Worm (Caenorhabditis elegans) whole organism, young adult: ENCODE data around the gene C06H2.7.

Source experiments
- B0035.1 ChIP-seq: sonication (generic microtip); optimal IDR thresholded peaks from 2 replicates; lab custom pipeline; 2016; ENCODE audit warnings: missing genetic modification characterization, mild to moderate bottlenecking, missing compliant biosample characterization, missing genotype, missing genetic modification reagents
- F37B4.10 ChIP-seq: fragments of 200-800 bp; sonication (Bioruptor generic); IDR thresholded peaks from 2 replicates; pipeline ENCODE4 v1.3.6; 2022; ENCODE audit warnings: missing genetic modification characterization, missing compliant biosample characterization
- F49E8.2 ChIP-seq: sonication (generic microtip); optimal IDR thresholded peaks from 3 replicates; lab custom pipeline; 2017; ENCODE audit warnings: missing genetic modification characterization, mild to moderate bottlenecking, missing compliant biosample characterization, antibody characterized with exemption, moderate library complexity; ENCODE audit not compliant: insufficient read depth
- attf-5 ChIP-seq: fragments of 200-800 bp; sonication (Bioruptor generic); optimal IDR thresholded peaks from 2 replicates; lab custom pipeline; 2018; ENCODE audit warnings: mild to moderate bottlenecking, missing genetic modification characterization, missing compliant biosample characterization
- ekl-4 ChIP-seq: fragments of 200-800 bp; sonication (Bioruptor generic); IDR thresholded peaks from 2 replicates; pipeline ENCODE4 v1.3.6; 2022; ENCODE audit warnings: missing genetic modification reagents, missing genetic modification characterization, missing compliant biosample characterization
- gei-17 ChIP-seq: fragments of 200-800 bp; sonication (Bioruptor generic); optimal IDR thresholded peaks from 2 replicates; lab custom pipeline; 2018; ENCODE audit warnings: mild to moderate bottlenecking, missing genetic modification characterization, missing compliant biosample characterization
- nfya-2 ChIP-seq: fragments of 200-800 bp; sonication (Bioruptor generic); IDR thresholded peaks from 2 replicates; pipeline ENCODE4 v1.3.6; 2022; ENCODE audit warnings: missing genetic modification reagents, missing genetic modification characterization, missing compliant biosample characterization
- tlf-1 ChIP-seq: fragments of 200-800 bp; sonication (Bioruptor generic); optimal IDR thresholded peaks from 2 replicates; lab custom pipeline; 2018; ENCODE audit warnings: mild to moderate bottlenecking, missing genetic modification characterization, missing compliant biosample characterization
- ztf-22 ChIP-seq: fragments of 200-800 bp; sonication (Bioruptor generic); optimal IDR thresholded peaks from 2 replicates; lab custom pipeline; 2018; ENCODE audit warnings: mild to moderate bottlenecking, missing genetic modification characterization, moderate library complexity, missing compliant biosample characterization

- TF ChIP-seq ztf-22 (GFP tag; lab: Kevin White, UChicago), result no peak
- no peak for TF ChIP-seq gei-17 (GFP tag; lab: Kevin White, UChicago)
- TF ChIP-seq attf-5 (GFP tag; lab: Kevin White, UChicago), result no peak
- TF ChIP-seq B0035.1 (tag; lab: Kevin White, UChicago), result no peak
- no peak for TF ChIP-seq ekl-4
- no peak for TF ChIP-seq F49E8.2
- TF ChIP-seq tlf-1, result no peak
- TF ChIP-seq nfya-2 (GFP tag; lab: Robert Waterston, UW), result no peak
- no peak for TF ChIP-seq F37B4.10 (GFP tag; lab: Robert Waterston, UW)
These were observed 10.3 kb downstream of the C06H2.7 start, which contains the start of gene glb-3 for ce11 chrV:11134296-11134695.
